Fruit fly (Drosophila melanogaster): ENCODE results near the gene Crys.

DNA sequence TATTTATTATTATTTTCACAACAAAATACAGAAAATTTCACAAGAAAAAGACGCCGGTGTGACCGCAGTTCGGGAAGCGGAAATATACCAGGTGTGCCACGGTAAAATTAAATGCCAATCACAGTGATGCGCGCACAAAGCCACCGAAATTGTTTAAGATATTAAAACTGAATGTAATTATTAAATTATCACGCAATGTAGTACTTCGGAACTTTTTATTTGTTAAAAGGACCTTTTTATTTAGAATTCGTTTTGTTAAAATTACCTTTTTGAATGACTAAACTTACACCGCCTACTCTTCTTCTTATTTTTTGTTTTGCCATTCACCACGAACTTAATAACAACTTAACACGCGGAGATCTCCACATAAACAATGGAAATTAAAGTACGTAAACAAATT, 44.0 kb downstream of the Crys start, which contains the start of the genes CG6686 and CG34163:
- TF ChIP-seq psq (GFP tag; optimal IDR thresholded peaks at IDR 0.05), result peak; percentile 45
- TF ChIP-seq pan (optimal IDR thresholded peaks at IDR 0.05), result no peak
- peak; percentile 59 for TF ChIP-seq ey (GFP tag; optimal IDR thresholded peaks at IDR 0.05)
- TF ChIP-seq lola (GFP tag; optimal IDR thresholded peaks at IDR 0.05), result no peak
- no peak for TF ChIP-seq Vsx2 (GFP tag; optimal IDR thresholded peaks at IDR 0.05; ENCODE audit: partially characterized antibody)
- TF ChIP-seq Myc (optimal IDR thresholded peaks at IDR 0.05), result peak; percentile 77
